Worm (Caenorhabditis elegans): Measurements from ENCODE around the gene F25B5.6.

F25B5.6 gene

ce11 chrIII:5953041-5953912 is 4.7 kb upstream of the F25B5.6 start:
- TF ChIP-seq nhr-12 (tag; optimal IDR thresholded peaks at IDR 0.05) (no peak), unc-55 (GFP tag; optimal IDR thresholded peaks at IDR 0.05) (no peak), skn-1 (tag; optimal IDR thresholded peaks at IDR 0.05) (no peak), ceh-16 (tag; optimal IDR thresholded peaks at IDR 0.05) (no peak), nhr-23 (tag; optimal IDR thresholded peaks at IDR 0.05) (no peak), Y55F3AM.14 (GFP tag; optimal IDR thresholded peaks at IDR 0.05) (no peak), blmp-1 (tag; optimal IDR thresholded peaks at IDR 0.05; ENCODE audit: insufficient read depth) (peak; percentile 16), nhr-77 (tag; optimal IDR thresholded peaks at IDR 0.05) (no peak), dmd-4 (tag; optimal IDR thresholded peaks at IDR 0.05) (no peak), egl-27 (tag; optimal IDR thresholded peaks at IDR 0.05) (no peak), unc-39 (tag; optimal IDR thresholded peaks at IDR 0.05) (no peak), nhr-129 (tag; optimal IDR thresholded peaks at IDR 0.05) (no peak), nhr-25 (tag; optimal IDR thresholded peaks at IDR 0.05) (peak; percentile 68), zag-1 (tag; optimal IDR thresholded peaks at IDR 0.05) (no peak), nhr-237 (tag; optimal IDR thresholded peaks at IDR 0.05) (no peak), ztf-11 (tag; optimal IDR thresholded peaks at IDR 0.05) (no peak), aly-2 (tag; optimal IDR thresholded peaks at IDR 0.05) (no peak), ztf-1 (GFP tag; conservative IDR thresholded peaks at IDR 0.05) (no peak), mbf-1 (tag; optimal IDR thresholded peaks at IDR 0.05) (no peak), mab-5 (tag; optimal IDR thresholded peaks at IDR 0.05) (no peak), sma-9 (GFP tag; optimal IDR thresholded peaks at IDR 0.05) (no peak), sma-9 (tag; optimal IDR thresholded peaks at IDR 0.05) (no peak), lin-13 (GFP tag; optimal IDR thresholded peaks at IDR 0.05) (no peak), ztf-4 (tag; optimal IDR thresholded peaks at IDR 0.05) (peak; percentile 70), peb-1 (tag; optimal IDR thresholded peaks at IDR 0.05) (no peak), lin-11 (tag; optimal IDR thresholded peaks at IDR 0.05) (no peak), fos-1 (tag; optimal IDR thresholded peaks at IDR 0.05) (no peak)

- TF ChIP-seq sma-3 (GFP tag; optimal IDR thresholded peaks at IDR 0.05) (peak; percentile 69), ama-1 (optimal IDR thresholded peaks at IDR 0.05) (no peak), nhr-129 (tag; optimal IDR thresholded peaks at IDR 0.05) (peak; percentile 60), nhr-12 (tag; optimal IDR thresholded peaks at IDR 0.05) (no peak), peb-1 (tag; optimal IDR thresholded peaks at IDR 0.05) (no peak), nhr-23 (tag; optimal IDR thresholded peaks at IDR 0.05) (no peak), sem-4 (tag; optimal IDR thresholded peaks at IDR 0.05) (no peak), unc-62 (GFP tag; optimal IDR thresholded peaks at IDR 0.05) (no peak), gmeb-1 (tag; optimal IDR thresholded peaks at IDR 0.05) (no peak), nhr-6 (tag; optimal IDR thresholded peaks at IDR 0.05) (peak; percentile 57), R02D3.7 (tag; optimal IDR thresholded peaks at IDR 0.05) (no peak), nhr-21 (tag; optimal IDR thresholded peaks at IDR 0.05) (no peak), zag-1 (tag; optimal IDR thresholded peaks at IDR 0.05) (no peak), ceh-82 (tag; optimal IDR thresholded peaks at IDR 0.05) (no peak), crh-2 (tag; optimal IDR thresholded peaks at IDR 0.05) (peak; percentile 25), ztf-1 (GFP tag; conservative IDR thresholded peaks at IDR 0.05) (no peak), mdl-1 (tag; optimal IDR thresholded peaks at IDR 0.05) (peak; percentile 12 to 43), elt-1 (tag; optimal IDR thresholded peaks at IDR 0.05) (no peak), snpc-4 (tag; optimal IDR thresholded peaks at IDR 0.05) (no peak), F13H6.1 (tag; optimal IDR thresholded peaks at IDR 0.05) (no peak), unc-55 (GFP tag; optimal IDR thresholded peaks at IDR 0.05) (no peak), lsy-2 (tag; optimal IDR thresholded peaks at IDR 0.05) (peak in 1 of 2 experiments; percentile 38), ZK546.5 (tag; optimal IDR thresholded peaks at IDR 0.05) (no peak), mbf-1 (tag; optimal IDR thresholded peaks at IDR 0.05) (no peak), ceh-16 (tag; optimal IDR thresholded peaks at IDR 0.05) (no peak), blmp-1 (tag; optimal IDR thresholded peaks at IDR 0.05; ENCODE audit: insufficient read depth) (peak; percentile 18), sma-9 (GFP tag; optimal IDR thresholded peaks at IDR 0.05) (peak; percentile 77), sma-9 (tag; optimal IDR thresholded peaks at IDR 0.05) (no peak), ztf-4 (tag; optimal IDR thresholded peaks at IDR 0.05) (no peak), nhr-25 (tag; optimal IDR thresholded peaks at IDR 0.05) (peak; percentile 83), aly-2 (tag; optimal IDR thresholded peaks at IDR 0.05) (no peak), elt-3 (tag; optimal IDR thresholded peaks at IDR 0.05) (no peak), dmd-4 (tag; optimal IDR thresholded peaks at IDR 0.05) (no peak), lin-13 (GFP tag; optimal IDR thresholded peaks at IDR 0.05) (no peak), lin-39 (tag; optimal IDR thresholded peaks at IDR 0.05) (no peak), alr-1 (tag; optimal IDR thresholded peaks at IDR 0.05) (no peak), C34F6.9 (tag; optimal IDR thresholded peaks at IDR 0.05) (no peak), skn-1 (tag; optimal IDR thresholded peaks at IDR 0.05) (no peak), mab-5 (tag; optimal IDR thresholded peaks at IDR 0.05) (no peak), lin-11 (tag; optimal IDR thresholded peaks at IDR 0.05) (no peak), nhr-11 (tag; optimal IDR thresholded peaks at IDR 0.05) (no peak)
Observed at ce11 chrIII:5951589-5952378, 3.3 kb upstream of the F25B5.6 start.

Measured in whole organism, L2 larva.